Fruit fly (Drosophila melanogaster): Measurements from ENCODE around the gene MICU1.

The MICU1 gene

dm6 chr2L:7232713-7233112, 50.7 kb downstream of the MICU1 start, which contains the start of gene CG43800:
Gene CG43800 (minus strand): TSS chr2L:7232813.
- TF ChIP-seq CG3919 (GFP tag; optimal IDR thresholded peaks at IDR 0.05) (no peak), CG34406 (GFP tag; optimal IDR thresholded peaks at IDR 0.05) (no peak), CG8632 (GFP tag; optimal IDR thresholded peaks at IDR 0.05) (no peak), CG4318 (GFP tag; optimal IDR thresholded peaks at IDR 0.05) (no peak), Hr38 (GFP tag; optimal IDR thresholded peaks at IDR 0.05) (no peak), Smox (GFP tag; optimal IDR thresholded peaks at IDR 0.05) (no peak), CG6792 (GFP tag; optimal IDR thresholded peaks at IDR 0.05) (no peak), Sox15 (GFP tag; optimal IDR thresholded peaks at IDR 0.05) (no peak), Ets96B (tag; optimal IDR thresholded peaks at IDR 0.05) (no peak), ss (GFP tag; optimal IDR thresholded peaks at IDR 0.05) (no peak), dsx (GFP tag; optimal IDR thresholded peaks at IDR 0.05; ENCODE audit: poor library complexity, severe bottlenecking) (no peak), Blimp-1 (GFP tag; optimal IDR thresholded peaks at IDR 0.05) (no peak), topi (GFP tag; optimal IDR thresholded peaks at IDR 0.05) (no peak), salr (GFP tag; optimal IDR thresholded peaks at IDR 0.05) (no peak), CG6808 (GFP tag; optimal IDR thresholded peaks at IDR 0.05) (no peak), cyc (GFP tag; optimal IDR thresholded peaks at IDR 0.05) (no peak), Lpt (GFP tag; optimal IDR thresholded peaks at IDR 0.05) (no peak), CG6854 (GFP tag; optimal IDR thresholded peaks at IDR 0.05) (no peak)
